Fruit fly (Drosophila melanogaster) whole organism, prepupa: Measurements from ENCODE around the gene dre4.

Source experiments
- Blimp-1 ChIP-seq: fragments of 200-800 bp; sonication (Bioruptor generic); optimal IDR thresholded peaks from 3 replicates; lab custom pipeline; 2017; ENCODE audit warnings: missing biosample characterization, missing genetic modification characterization, mild to moderate bottlenecking, moderate library complexity, missing genetic modification reagents
- CG10631 ChIP-seq: fragments of 200-800 bp; sonication (Bioruptor generic); optimal IDR thresholded peaks from 2 replicates; lab custom pipeline; 2016; ENCODE audit warnings: missing biosample characterization, missing genetic modification characterization
- CG10669 ChIP-seq: fragments of 200-800 bp; sonication (Bioruptor generic); optimal IDR thresholded peaks from 3 replicates; lab custom pipeline; 2018; ENCODE audit warnings: missing biosample characterization, mild to moderate bottlenecking, missing genetic modification characterization, moderate library complexity
- CG11294 ChIP-seq: fragments of 200-800 bp; sonication (Bioruptor generic); IDR thresholded peaks from 2 replicates; pipeline ENCODE4 v1.3.6; 2022; ENCODE audit warnings: missing biosample characterization, missing genetic modification characterization
- CG11762 ChIP-seq: fragments of 200-800 bp; sonication (Bioruptor generic); optimal IDR thresholded peaks from 3 replicates; lab custom pipeline; 2016; ENCODE audit warnings: missing biosample characterization, missing genetic modification characterization; ENCODE audit not compliant: insufficient read depth
- CG11902 ChIP-seq: fragments of 200-800 bp; sonication (Bioruptor generic); optimal IDR thresholded peaks from 3 replicates; lab custom pipeline; 2016; ENCODE audit warnings: missing biosample characterization, missing genetic modification characterization
- CG15336 ChIP-seq: fragments of 200-800 bp; sonication (Bioruptor generic); IDR thresholded peaks from 2 replicates; pipeline ENCODE4 v1.3.6; 2022; ENCODE audit warnings: missing biosample characterization, missing genetic modification characterization
- CG1621 ChIP-seq: fragments of 200-800 bp; sonication (Bioruptor generic); optimal IDR thresholded peaks from 3 replicates; lab custom pipeline; 2018; ENCODE audit warnings: missing biosample characterization, mild to moderate bottlenecking, missing genetic modification characterization
- CG16779 ChIP-seq: fragments of 200-800 bp; sonication (Bioruptor generic); optimal IDR thresholded peaks from 3 replicates; lab custom pipeline; 2017; ENCODE audit warnings: missing biosample characterization, mild to moderate bottlenecking, missing genetic modification characterization
- CG3032 ChIP-seq: fragments of 200-800 bp; optimal IDR thresholded peaks from 2 replicates; lab custom pipeline; 2019; ENCODE audit warnings: missing biosample characterization, mild to moderate bottlenecking, missing genetic modification characterization, moderate library complexity
- CG31627 ChIP-seq: fragments of 200-800 bp; sonication (Bioruptor generic); optimal IDR thresholded peaks from 3 replicates; lab custom pipeline; 2016; ENCODE audit warnings: missing biosample characterization, missing genetic modification characterization
- CG32006 ChIP-seq: fragments of 200-800 bp; sonication (Bioruptor generic); optimal IDR thresholded peaks from 3 replicates; lab custom pipeline; 2017; ENCODE audit warnings: missing biosample characterization, mild to moderate bottlenecking, missing genetic modification characterization
- CG3919 ChIP-seq: fragments of 200-800 bp; sonication (Bioruptor generic); optimal IDR thresholded peaks from 3 replicates; lab custom pipeline; 2016; ENCODE audit warnings: missing biosample characterization, missing genetic modification characterization
- CG6163 ChIP-seq: fragments of 200-800 bp; sonication (Bioruptor generic); IDR thresholded peaks from 3 replicates; pipeline ENCODE4 v1.3.6; 2022; ENCODE audit warnings: missing biosample characterization, missing genetic modification characterization
- CG6276 ChIP-seq: fragments of 200-800 bp; sonication (Bioruptor generic); optimal IDR thresholded peaks from 2 replicates; lab custom pipeline; 2017; ENCODE audit warnings: missing biosample characterization, mild to moderate bottlenecking, missing genetic modification characterization
- CG6792 ChIP-seq: fragments of 200-800 bp; sonication (Bioruptor generic); optimal IDR thresholded peaks from 3 replicates; lab custom pipeline; 2016; ENCODE audit warnings: missing biosample characterization, missing genetic modification characterization
- CG6808 ChIP-seq: fragments of 200-800 bp; sonication (Bioruptor generic); optimal IDR thresholded peaks from 3 replicates; lab custom pipeline; 2017; ENCODE audit warnings: missing biosample characterization, missing genetic modification characterization, mild to moderate bottlenecking, moderate library complexity, missing genetic modification reagents
- CG6854 ChIP-seq: fragments of 200-800 bp; sonication (Bioruptor generic); optimal IDR thresholded peaks from 2 replicates; lab custom pipeline; 2017; ENCODE audit warnings: missing biosample characterization, mild to moderate bottlenecking, missing genetic modification characterization
- CG7368 ChIP-seq: fragments of 200-800 bp; sonication (Bioruptor generic); optimal IDR thresholded peaks from 3 replicates; lab custom pipeline; 2016; ENCODE audit warnings: missing biosample characterization, missing genetic modification characterization
- CG8119 ChIP-seq: fragments of 200-800 bp; sonication (Bioruptor generic); IDR thresholded peaks from 3 replicates; pipeline ENCODE4 v1.3.6; 2022; ENCODE audit warnings: missing biosample characterization, missing genetic modification characterization
- CG8319 ChIP-seq: fragments of 200-800 bp; sonication (Bioruptor generic); optimal IDR thresholded peaks from 3 replicates; lab custom pipeline; 2016; ENCODE audit warnings: missing biosample characterization, missing genetic modification characterization
- CG8632 ChIP-seq: fragments of 200-800 bp; sonication (Bioruptor generic); optimal IDR thresholded peaks from 3 replicates; lab custom pipeline; 2016; ENCODE audit warnings: missing biosample characterization, missing genetic modification characterization
- CG9139 ChIP-seq: fragments of 200-800 bp; sonication (Bioruptor generic); optimal IDR thresholded peaks from 3 replicates; lab custom pipeline; 2017; ENCODE audit warnings: missing biosample characterization, mild to moderate bottlenecking, missing genetic modification characterization
- Eip75B ChIP-seq: fragments of 200-800 bp; sonication (Bioruptor generic); optimal IDR thresholded peaks from 3 replicates; lab custom pipeline; 2016; ENCODE audit warnings: missing biosample characterization, missing genetic modification characterization
- Eip78C ChIP-seq: fragments of 200-800 bp; sonication (Bioruptor generic); peaks from one replicate; lab custom pipeline; 2016; ENCODE audit warnings: missing biosample characterization, missing genetic modification characterization
- Eip93F ChIP-seq: fragments of 200-800 bp; sonication (Bioruptor generic); optimal IDR thresholded peaks from 2 replicates; lab custom pipeline; 2016; ENCODE audit warnings: missing biosample characterization, mild to moderate bottlenecking, missing genetic modification characterization
- Ets21C ChIP-seq: fragments of 200-800 bp; sonication (Bioruptor generic); optimal IDR thresholded peaks from 3 replicates; lab custom pipeline; 2016; ENCODE audit warnings: missing biosample characterization, missing genetic modification characterization
- Ets96B ChIP-seq: fragments of 200-800 bp; optimal IDR thresholded peaks from 2 replicates; lab custom pipeline; 2019; ENCODE audit warnings: missing biosample characterization, mild to moderate bottlenecking, missing genetic modification characterization, moderate library complexity
- Hr38 ChIP-seq: sonication (Bioruptor generic); optimal IDR thresholded peaks from 2 replicates; lab custom pipeline; 2016; ENCODE audit warnings: missing biosample characterization, missing genetic modification characterization
- Hr39 ChIP-seq: fragments of 200-800 bp; sonication (Bioruptor generic); optimal IDR thresholded peaks from 2 replicates; lab custom pipeline; 2016; ENCODE audit warnings: missing biosample characterization, missing genetic modification characterization
- Hr4 ChIP-seq: fragments of 200-800 bp; sonication (Bioruptor generic); optimal IDR thresholded peaks from 3 replicates; lab custom pipeline; 2016; ENCODE audit warnings: missing biosample characterization, missing genetic modification characterization
- Lpt ChIP-seq: fragments of 200-800 bp; sonication (Bioruptor generic); optimal IDR thresholded peaks from 3 replicates; lab custom pipeline; 2016; ENCODE audit warnings: missing biosample characterization, missing genetic modification characterization
- OdsH ChIP-seq: fragments of 200-800 bp; sonication (Bioruptor generic); optimal IDR thresholded peaks from 3 replicates; lab custom pipeline; 2016; ENCODE audit warnings: missing biosample characterization, missing genetic modification characterization
- Smox ChIP-seq: fragments of 200-800 bp; sonication (Bioruptor generic); optimal IDR thresholded peaks from 3 replicates; lab custom pipeline; 2016; ENCODE audit warnings: missing biosample characterization, missing genetic modification characterization
- Sox14 ChIP-seq: fragments of 200-800 bp; sonication (Bioruptor generic); optimal IDR thresholded peaks from 3 replicates; lab custom pipeline; 2016; ENCODE audit warnings: missing biosample characterization, missing genetic modification characterization
- achi ChIP-seq: fragments of 200-800 bp; sonication (Bioruptor generic); optimal IDR thresholded peaks from 3 replicates; lab custom pipeline; 2016; ENCODE audit warnings: missing biosample characterization, missing genetic modification characterization
- acj6 ChIP-seq: fragments of 200-800 bp; sonication (Bioruptor generic); optimal IDR thresholded peaks from 3 replicates; lab custom pipeline; 2016; ENCODE audit warnings: missing biosample characterization, missing genetic modification characterization
- cyc ChIP-seq: fragments of 200-800 bp; sonication (Bioruptor generic); optimal IDR thresholded peaks from 3 replicates; lab custom pipeline; 2016; ENCODE audit warnings: missing biosample characterization, missing genetic modification characterization
- dac ChIP-seq: fragments of 200-800 bp; sonication (Bioruptor generic); optimal IDR thresholded peaks from 2 replicates; lab custom pipeline; 2017; ENCODE audit warnings: missing biosample characterization, mild to moderate bottlenecking, missing genetic modification characterization
- dsx ChIP-seq: fragments of 200-800 bp; optimal IDR thresholded peaks from 3 replicates; lab custom pipeline; 2019; ENCODE audit warnings: missing biosample characterization, mild to moderate bottlenecking, missing genetic modification characterization, moderate library complexity; ENCODE audit not compliant: poor library complexity, severe bottlenecking
- eg ChIP-seq: fragments of 200-800 bp; sonication (Bioruptor generic); IDR thresholded peaks from 3 replicates; pipeline ENCODE4 v1.3.6; 2022; ENCODE audit warnings: missing biosample characterization, missing genetic modification characterization
- fd85E ChIP-seq: fragments of 200-800 bp; sonication (Bioruptor generic); optimal IDR thresholded peaks from 3 replicates; lab custom pipeline; 2016; ENCODE audit warnings: missing biosample characterization, missing genetic modification characterization
- lz ChIP-seq: fragments of 200-800 bp; sonication (Bioruptor generic); optimal IDR thresholded peaks from 3 replicates; lab custom pipeline; 2016; ENCODE audit warnings: missing biosample characterization, missing genetic modification characterization
- spab ChIP-seq: fragments of 200-800 bp; sonication (Bioruptor generic); optimal IDR thresholded peaks from 2 replicates; lab custom pipeline; 2017; ENCODE audit warnings: missing biosample characterization, mild to moderate bottlenecking, missing genetic modification characterization, missing genetic modification reagents
- ss ChIP-seq, 2 experiments: fragments of 200-800 bp; sonication (Bioruptor generic); optimal IDR thresholded peaks; 2 replicates in 1 of 2; 3 replicates in 1 of 2; lab custom pipeline; 2017 to 2018; ENCODE audit warnings: mild to moderate bottlenecking in 2 of 2, missing biosample characterization in 2 of 2, missing genetic modification characterization in 2 of 2, moderate library complexity in 1 of 2
- svp ChIP-seq: fragments of 200-800 bp; sonication (Bioruptor generic); peaks from one replicate; lab custom pipeline; 2016; ENCODE audit warnings: missing biosample characterization, missing genetic modification characterization

Gene dre4

DNA sequence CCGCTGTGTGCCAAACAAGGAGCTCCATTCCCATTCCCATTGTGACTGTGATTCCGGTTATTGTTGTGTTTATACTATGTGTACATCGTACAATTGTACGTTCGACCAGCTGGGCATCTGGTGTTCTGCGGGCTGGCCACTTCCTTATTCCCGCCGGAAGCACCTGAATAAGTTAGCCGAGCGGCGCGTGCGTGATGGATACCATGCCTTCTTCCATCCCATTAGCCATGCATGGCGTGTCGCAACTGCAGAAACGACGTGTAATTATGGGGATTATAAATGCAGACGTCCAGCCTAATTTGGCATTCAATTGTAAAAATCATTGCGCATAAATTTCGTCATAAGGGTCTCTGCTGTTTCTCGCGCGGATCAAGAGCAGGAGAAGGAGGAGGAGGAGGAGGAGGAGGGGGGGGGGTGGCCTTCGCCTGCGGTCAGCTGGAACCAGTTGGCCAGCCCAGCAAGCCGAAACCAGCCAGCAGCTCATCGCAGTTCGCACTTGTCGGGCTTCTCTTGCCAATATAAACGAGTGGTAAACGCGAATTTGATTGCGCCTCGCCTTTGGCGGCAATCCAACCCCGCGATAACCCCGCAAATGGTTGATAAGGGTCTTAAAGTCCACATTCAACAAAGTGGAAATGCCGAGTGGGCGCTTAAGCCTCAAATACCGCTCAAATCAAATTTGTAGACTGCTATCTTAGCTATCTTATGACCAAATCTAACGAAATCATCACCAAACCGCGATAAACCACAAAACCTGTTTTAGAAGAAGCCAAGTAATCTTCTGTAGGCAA, 9.9 kb downstream of the dre4 start:
- TF ChIP-seq CG6276 (GFP tag; lab: Kevin White, UChicago) (peak; percentile 55), CG7368 (peak; percentile 9), CG8632 (GFP tag; lab: Kevin White, UChicago) (no peak), ss (GFP tag; optimal IDR thresholded peaks at IDR 0.05; lab: Kevin White, UChicago) (peak; percentile 31 to 38), CG16779 (peak; percentile 23), CG8119 (GFP tag; lab: Robert Waterston, UW) (0 out of 3 replicates have a peak, but pooled peaks have one; percentile 17), CG3032 (tag; lab: Kevin White, UChicago) (no peak), svp (GFP tag; lab: Kevin White, UChicago) (peak; percentile 96), CG6854 (GFP tag; lab: Kevin White, UChicago) (peak; percentile 69), CG1621 (tag; lab: Kevin White, UChicago) (peak; percentile 3), CG15336 (peak; percentile 11; the same call in 1 of the 2 replicates)
- TF ChIP-seq, all 60 proteins: peak for 9

DNA sequence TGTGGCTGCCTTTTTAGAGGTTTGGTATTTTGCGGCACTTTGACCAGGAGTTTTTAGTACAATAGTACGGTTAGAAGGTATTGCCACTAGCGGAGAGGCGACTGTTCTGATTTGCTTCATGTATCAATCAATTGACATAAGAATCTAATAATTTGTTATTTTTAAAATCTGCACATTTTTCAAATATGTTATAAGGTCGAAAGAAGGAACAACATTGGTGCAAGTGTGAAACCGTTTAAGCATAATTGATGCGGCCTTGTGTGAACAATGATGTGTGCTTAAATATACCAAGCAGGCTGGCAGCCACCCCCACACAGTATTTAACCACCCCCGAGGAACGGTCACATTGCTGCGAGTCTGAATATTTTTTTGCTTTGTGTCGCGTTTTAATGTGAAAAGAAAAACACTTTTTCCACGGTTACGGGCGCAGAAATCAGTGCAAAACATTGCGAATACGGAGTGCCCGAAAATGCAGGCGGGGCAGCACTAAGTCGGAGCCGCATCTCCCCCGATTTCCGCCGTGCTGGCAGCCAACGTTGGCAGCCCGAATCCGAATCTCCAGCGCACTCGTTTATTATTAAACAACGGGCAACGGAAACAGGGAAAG, 10.9 kb downstream of the dre4 start, which contains the start of the genes HBS1 and CG12025:
Gene HBS1 (minus strand): TSS at position 120 of the 607 bp plus-strand sequence.
Gene CG12025 (plus strand): TSS at position 310 of the 607 bp plus-strand sequence.
- TF ChIP-seq CG10669 (peak; percentile 30), Eip93F (GFP tag; lab: Kevin White, UChicago) (no peak), Smox (GFP tag; lab: Kevin White, UChicago) (no peak), CG3032 (tag; lab: Kevin White, UChicago) (peak; percentile 69), CG11902 (GFP tag; lab: Kevin White, UChicago) (peak; percentile 34), Sox14 (GFP tag; lab: Kevin White, UChicago) (peak; percentile 85), spab (GFP tag; lab: Kevin White, UChicago) (no peak), CG6854 (GFP tag; lab: Kevin White, UChicago) (peak; percentile 19), CG6808 (GFP tag; lab: Kevin White, UChicago) (peak; percentile 12), CG15336 (0 out of 2 replicates have a peak, but pooled peaks have one; percentile 28), CG31627 (GFP tag; lab: Kevin White, UChicago) (peak; percentile 73), achi (peak; percentile 24), OdsH (GFP tag; lab: Kevin White, UChicago) (no peak), Ets21C (GFP tag; lab: Kevin White, UChicago) (peak; percentile 50), Blimp-1 (GFP tag; lab: Kevin White, UChicago) (no peak), dac (GFP tag; lab: Kevin White, UChicago) (peak; percentile 30), acj6 (GFP tag; lab: Kevin White, UChicago) (peak; percentile 28), CG11294 (GFP tag; lab: Robert Waterston, UW) (no peak), CG9139 (GFP tag; lab: Kevin White, UChicago) (no peak), Hr4 (peak; percentile 56), CG1621 (tag; lab: Kevin White, UChicago) (peak; percentile 69), Hr39 (GFP tag; lab: Kevin White, UChicago) (peak; percentile 73), eg (GFP tag; lab: Robert Waterston, UW) (peak; percentile 71; the same call in 1 of the 3 replicates), dsx (GFP tag; lab: Kevin White, UChicago) (peak; percentile 2), CG3919 (peak; percentile 41), CG32006 (peak; percentile 51), Eip75B (GFP tag; lab: Kevin White, UChicago) (peak; percentile 43), CG16779 (no peak), cyc (GFP tag; lab: Kevin White, UChicago) (peak; percentile 70), CG6792 (GFP tag; lab: Kevin White, UChicago) (no peak), Lpt (GFP tag; lab: Kevin White, UChicago) (peak; percentile 34), svp (GFP tag; lab: Kevin White, UChicago) (peak; percentile 88), CG6276 (GFP tag; lab: Kevin White, UChicago) (no peak), CG11762 (GFP tag; lab: Kevin White, UChicago) (no peak), Ets96B (tag; lab: Kevin White, UChicago) (peak; percentile 30), lz (GFP tag; lab: Kevin White, UChicago) (peak; percentile 52), fd85E (GFP tag; lab: Kevin White, UChicago) (no peak), ss (GFP tag; optimal IDR thresholded peaks at IDR 0.05; lab: Kevin White, UChicago) (peak in 1 of 2 experiments; percentile 8), CG8632 (GFP tag; lab: Kevin White, UChicago) (no peak), CG10631 (no peak), Eip78C (GFP tag; lab: Kevin White, UChicago) (peak; percentile 72), CG8319 (GFP tag; lab: Kevin White, UChicago) (no peak), CG6163 (GFP tag; lab: Robert Waterston, UW) (0 out of 3 replicates have a peak, but pooled peaks have one; percentile 56), Hr38 (no peak)
